Fruit fly (Drosophila melanogaster) whole organism, prepupa: ENCODE measurements around the gene Z600.

Experiments used
- CG11902 ChIP-seq: fragments of 200-800 bp; sonication (Bioruptor generic); optimal IDR thresholded peaks from 3 replicates; lab custom pipeline; 2016; ENCODE audit warnings: missing biosample characterization, missing genetic modification characterization
- CG1621 ChIP-seq: fragments of 200-800 bp; sonication (Bioruptor generic); optimal IDR thresholded peaks from 3 replicates; lab custom pipeline; 2018; ENCODE audit warnings: missing biosample characterization, mild to moderate bottlenecking, missing genetic modification characterization
- CG16779 ChIP-seq: fragments of 200-800 bp; sonication (Bioruptor generic); optimal IDR thresholded peaks from 3 replicates; lab custom pipeline; 2017; ENCODE audit warnings: missing biosample characterization, mild to moderate bottlenecking, missing genetic modification characterization
- CG6854 ChIP-seq: fragments of 200-800 bp; sonication (Bioruptor generic); optimal IDR thresholded peaks from 2 replicates; lab custom pipeline; 2017; ENCODE audit warnings: missing biosample characterization, mild to moderate bottlenecking, missing genetic modification characterization
- CG9139 ChIP-seq: fragments of 200-800 bp; sonication (Bioruptor generic); optimal IDR thresholded peaks from 3 replicates; lab custom pipeline; 2017; ENCODE audit warnings: missing biosample characterization, mild to moderate bottlenecking, missing genetic modification characterization
- Eip93F ChIP-seq: fragments of 200-800 bp; sonication (Bioruptor generic); optimal IDR thresholded peaks from 2 replicates; lab custom pipeline; 2016; ENCODE audit warnings: missing biosample characterization, mild to moderate bottlenecking, missing genetic modification characterization
- Ets21C ChIP-seq: fragments of 200-800 bp; sonication (Bioruptor generic); optimal IDR thresholded peaks from 3 replicates; lab custom pipeline; 2016; ENCODE audit warnings: missing biosample characterization, missing genetic modification characterization
- Gug ChIP-seq: fragments of 200-800 bp; sonication (Bioruptor generic); IDR thresholded peaks from 2 replicates; pipeline ENCODE4 v1.3.6; 2022; ENCODE audit warnings: missing biosample characterization, missing genetic modification characterization
- Hr38 ChIP-seq: sonication (Bioruptor generic); optimal IDR thresholded peaks from 2 replicates; lab custom pipeline; 2016; ENCODE audit warnings: missing biosample characterization, missing genetic modification characterization
- Sox102F ChIP-seq: fragments of 200-800 bp; sonication (Bioruptor generic); optimal IDR thresholded peaks from 2 replicates; lab custom pipeline; 2016; ENCODE audit warnings: missing biosample characterization, mild to moderate bottlenecking, missing genetic modification characterization
- Sox15 ChIP-seq: fragments of 200-800 bp; sonication (Bioruptor generic); optimal IDR thresholded peaks from 3 replicates; lab custom pipeline; 2016; ENCODE audit warnings: missing biosample characterization, missing genetic modification characterization
- acj6 ChIP-seq: fragments of 200-800 bp; sonication (Bioruptor generic); optimal IDR thresholded peaks from 3 replicates; lab custom pipeline; 2016; ENCODE audit warnings: missing biosample characterization, missing genetic modification characterization
- esn ChIP-seq: fragments of 200-800 bp; sonication (Bioruptor generic); optimal IDR thresholded peaks from 2 replicates; lab custom pipeline; 2016; ENCODE audit warnings: missing biosample characterization, mild to moderate bottlenecking, missing genetic modification characterization, moderate library complexity
- svp ChIP-seq: fragments of 200-800 bp; sonication (Bioruptor generic); peaks from one replicate; lab custom pipeline; 2016; ENCODE audit warnings: missing biosample characterization, missing genetic modification characterization

DNA sequence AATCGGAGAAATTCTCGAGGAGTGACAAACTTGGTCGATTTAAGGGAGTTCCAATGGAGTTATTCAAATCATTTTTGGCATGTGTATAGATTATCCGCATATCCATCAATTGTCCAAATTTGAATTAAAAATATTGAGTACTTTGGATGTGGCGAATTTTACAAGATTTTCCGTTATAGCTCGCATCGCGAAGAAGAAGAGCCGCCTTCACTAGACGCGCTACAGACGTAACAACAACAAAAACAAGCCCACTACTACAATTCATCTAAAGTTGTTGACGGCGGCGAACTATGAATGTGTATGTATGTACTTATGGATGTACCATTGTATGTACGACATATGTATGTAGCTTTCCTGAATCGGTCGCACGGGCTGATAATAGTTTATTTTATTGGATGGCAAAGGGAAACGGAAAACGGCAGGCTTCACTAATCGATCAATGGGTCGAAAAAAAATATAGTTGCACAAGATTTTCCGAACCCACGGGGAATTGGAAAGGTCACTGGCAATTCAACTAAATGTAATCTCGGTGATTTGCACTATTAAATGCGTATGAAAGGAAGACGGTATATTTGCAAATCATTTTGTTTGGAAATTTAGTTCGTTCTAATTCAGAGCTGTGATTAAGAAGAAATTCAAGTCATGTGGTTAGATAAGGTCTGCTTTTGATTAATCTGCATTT is 6.1 kb downstream of the Z600 start:
- TF ChIP-seq CG1621 (tag; lab: Kevin White, UChicago) (no peak), esn (no peak), CG6854 (GFP tag; lab: Kevin White, UChicago) (no peak), acj6 (no peak), CG16779 (no peak), Ets21C (no peak), Eip93F (GFP tag; lab: Kevin White, UChicago) (no peak), CG9139 (GFP tag; lab: Kevin White, UChicago) (no peak), svp (GFP tag; lab: Kevin White, UChicago) (no peak), Sox15 (GFP tag; lab: Kevin White, UChicago) (no peak), Hr38 (GFP tag; lab: Kevin White, UChicago) (no peak), Gug (GFP tag; lab: Robert Waterston, UW) (no peak), Sox102F (GFP tag; lab: Kevin White, UChicago) (no peak), CG11902 (GFP tag; lab: Kevin White, UChicago) (no peak)
